Worm (Caenorhabditis elegans): ENCODE data around the gene panl-3.

panl-3 gene

ce11 chrIII:9793592-9794417, 25.1 kb upstream of the panl-3 start, which contains the start of the genes R10E11.9 and mcm-6 (continued):
- no peak for TF ChIP-seq Y75B8A.6 (GFP tag; IDR thresholded peaks at IDR 0.05)
- no peak for TF ChIP-seq zip-11 (GFP tag; IDR thresholded peaks at IDR 0.05)
- TF ChIP-seq dmd-8 (GFP tag; IDR thresholded peaks at IDR 0.05), result no peak
- TF ChIP-seq lin-13 (GFP tag; optimal IDR thresholded peaks at IDR 0.05), result no peak
- no peak for TF ChIP-seq duxl-1 (tag; optimal IDR thresholded peaks at IDR 0.05; ENCODE audit: poor library complexity)
- TF ChIP-seq T26A8.4 (GFP tag; IDR thresholded peaks at IDR 0.05), result no peak
- TF ChIP-seq mes-2 (tag; optimal IDR thresholded peaks at IDR 0.05; ENCODE audit: poor library complexity, severe bottlenecking), result no peak
- TF ChIP-seq egl-43 (GFP tag; IDR thresholded peaks at IDR 0.05), result no peak

DNA sequence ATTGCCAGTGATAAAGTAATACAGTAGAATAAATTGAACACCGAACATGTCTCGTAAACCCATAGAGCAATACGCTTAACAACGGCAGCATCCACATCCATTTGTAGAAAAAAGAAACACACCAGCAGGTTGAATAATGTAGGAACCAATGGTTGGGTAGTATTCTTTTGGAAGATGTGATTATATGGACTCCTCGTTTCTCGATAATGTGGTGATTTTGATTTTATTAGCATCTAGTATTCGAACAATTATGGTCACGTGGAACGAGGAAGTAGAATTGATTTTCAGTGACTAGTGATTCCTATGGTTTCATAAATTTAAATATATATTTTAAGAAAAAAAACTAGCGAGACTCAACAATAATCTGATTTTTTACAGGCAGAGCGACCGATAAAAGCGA, 22.4 kb upstream of the panl-3 start, which contains the start of gene srxa-10:
srxa-10 (minus strand) TSS at position 101 of the 400 bp plus-strand sequence.
- TF ChIP-seq mxl-3 (GFP tag; optimal IDR thresholded peaks at IDR 0.05) (no peak), spr-1 (tag; optimal IDR thresholded peaks at IDR 0.05) (no peak), zfp-3 (GFP tag; conservative IDR thresholded peaks at IDR 0.05) (no peak), nhr-10 (tag; optimal IDR thresholded peaks at IDR 0.05) (no peak), cey-2 (tag; optimal IDR thresholded peaks at IDR 0.05; ENCODE audit: borderline replicate concordance, insufficient read depth) (no peak), nhr-102 (tag; optimal IDR thresholded peaks at IDR 0.05) (no peak), R02D3.7 (tag; optimal IDR thresholded peaks at IDR 0.05) (no peak), zfp-2 (tag; optimal IDR thresholded peaks at IDR 0.05) (no peak), lin-39 (tag; optimal IDR thresholded peaks at IDR 0.05) (no peak)

DNA sequence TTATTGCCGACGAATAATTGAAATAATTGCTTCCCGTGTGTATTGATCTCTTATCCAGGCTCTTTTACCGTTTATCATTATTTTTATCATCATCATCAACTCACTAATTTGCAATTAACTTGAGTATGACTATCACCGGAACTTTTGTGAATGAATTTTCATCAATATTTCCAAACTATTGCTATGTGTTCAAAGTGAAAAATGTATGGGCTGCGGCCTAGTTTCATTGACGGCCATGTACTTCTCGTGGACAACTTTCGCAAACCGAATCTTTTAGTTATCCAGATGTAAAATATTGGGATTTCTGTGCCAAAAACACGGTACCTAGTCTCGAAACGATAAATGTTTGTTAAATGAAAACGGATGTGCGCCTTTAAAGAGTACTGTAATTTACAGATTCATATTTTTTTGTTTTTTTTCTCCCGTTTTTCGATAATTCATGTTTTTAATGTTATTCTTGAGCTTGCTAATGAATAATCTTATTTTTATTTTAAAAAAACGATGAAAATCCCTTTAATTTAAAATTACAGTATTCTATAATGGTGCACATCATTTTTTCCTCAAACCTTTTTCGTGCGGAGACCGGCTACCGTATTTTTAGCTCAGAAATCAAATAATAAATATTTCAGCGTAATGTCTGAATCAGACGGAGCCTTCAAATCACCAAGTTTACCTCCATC, 20.2 kb upstream of the panl-3 start, which contains the start of gene ZK632.2:
ZK632.2 (plus strand) TSS at position 630 of the 680 bp plus-strand sequence.
- no peak for TF ChIP-seq dmd-6 (GFP tag; IDR thresholded peaks at IDR 0.05)
- TF ChIP-seq Y105C5A.15 (GFP tag; IDR thresholded peaks at IDR 0.05), result no peak
- no peak for TF ChIP-seq lin-13 (GFP tag; optimal IDR thresholded peaks at IDR 0.05)
- no peak for TF ChIP-seq egl-27 (tag; optimal IDR thresholded peaks at IDR 0.05)
- no peak for TF ChIP-seq skn-1 (tag; optimal IDR thresholded peaks at IDR 0.05)
- no peak for TF ChIP-seq daf-12 (tag; optimal IDR thresholded peaks at IDR 0.05)
- TF ChIP-seq daf-16 (GFP tag; optimal IDR thresholded peaks at IDR 0.05), result no peak
- TF ChIP-seq daf-16 (tag; optimal IDR thresholded peaks at IDR 0.05), result peak; percentile 10
- no peak for TF ChIP-seq unc-39 (tag; optimal IDR thresholded peaks at IDR 0.05)
- TF ChIP-seq mes-2 (tag; optimal IDR thresholded peaks at IDR 0.05; ENCODE audit: poor library complexity, severe bottlenecking), result peak; percentile 89
- TF ChIP-seq egl-43 (GFP tag; IDR thresholded peaks at IDR 0.05), result no peak
- TF ChIP-seq T26A8.4 (GFP tag; IDR thresholded peaks at IDR 0.05), result no peak
- no peak for TF ChIP-seq nhr-111 (GFP tag; optimal IDR thresholded peaks at IDR 0.05)
- peak; percentile 68 for TF ChIP-seq aha-1 (tag)
- no peak for TF ChIP-seq F26F4.8 (GFP tag; conservative IDR thresholded peaks at IDR 0.05)
- TF ChIP-seq ceh-62 (tag; optimal IDR thresholded peaks at IDR 0.05), result no peak
- TF ChIP-seq mdt-29 (GFP tag; IDR thresholded peaks at IDR 0.05), result no peak
- TF ChIP-seq hmg-1.1 (GFP tag; IDR thresholded peaks at IDR 0.05), result 0 out of 2 replicates have a peak, but pooled peaks have one; percentile 8
- TF ChIP-seq lsy-2 (tag; optimal IDR thresholded peaks at IDR 0.05), result peak in 1 of 2 experiments; percentile 56
- peak; percentile 26 for TF ChIP-seq lin-38 (GFP tag; IDR thresholded peaks at IDR 0.05)

DNA sequence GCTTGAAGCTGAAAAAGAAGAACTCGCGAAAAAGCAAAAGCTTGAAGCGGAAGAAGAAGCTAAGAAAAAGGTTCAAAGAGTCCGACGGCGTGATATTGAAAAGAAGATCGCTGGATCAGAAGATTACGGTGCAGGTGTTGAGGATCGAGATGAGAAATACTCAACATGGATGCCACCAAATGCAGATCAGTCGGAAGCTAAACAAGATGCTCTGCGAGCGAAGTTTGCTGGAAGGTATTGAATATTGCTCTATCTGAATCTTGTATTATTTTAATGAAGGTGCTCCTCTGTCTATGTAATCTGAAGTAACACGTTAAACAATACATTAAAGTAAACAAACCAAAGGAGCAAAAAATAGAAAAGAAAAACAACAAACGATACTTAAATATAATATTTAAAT, 16.8 kb upstream of the panl-3 start:
- TF ChIP-seq Y5F2A.4 (GFP tag; optimal IDR thresholded peaks at IDR 0.05), result no peak
- TF ChIP-seq jun-1 (tag; optimal IDR thresholded peaks at IDR 0.05), result no peak
- no peak for TF ChIP-seq mxl-2 (GFP tag; conservative IDR thresholded peaks at IDR 0.05)
